Worm (Caenorhabditis elegans): ENCODE data around the gene F53G2.1.

Gene F53G2.1

DNA sequence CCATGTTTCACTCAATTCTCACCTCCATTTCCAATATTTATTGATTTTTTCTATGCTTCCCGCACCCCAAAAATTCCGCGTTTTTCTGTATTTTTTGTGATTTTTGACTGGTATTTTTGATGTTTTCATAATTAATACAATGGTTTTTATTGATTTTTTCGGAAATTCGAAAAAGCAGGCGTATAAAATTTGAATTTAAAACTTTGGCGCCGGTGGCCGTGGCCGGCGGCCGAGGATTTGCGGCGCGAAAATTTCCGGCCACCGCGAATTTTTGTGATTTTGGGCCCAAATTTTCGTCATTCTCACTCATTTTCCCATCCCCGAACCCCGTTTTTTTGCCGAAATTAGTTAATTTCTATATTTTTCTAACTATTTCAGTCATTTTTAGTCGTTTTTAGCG lies 37.5 kb upstream of the F53G2.1 start (continued):
- no peak for TF ChIP-seq sup-37 (GFP tag; optimal IDR thresholded peaks at IDR 0.05)
- TF ChIP-seq jun-1 (tag; optimal IDR thresholded peaks at IDR 0.05) = peak; percentile 18
- peak; percentile 46 for TF ChIP-seq swsn-7 (tag; optimal IDR thresholded peaks at IDR 0.05)
- TF ChIP-seq tlp-1 (tag; optimal IDR thresholded peaks at IDR 0.05) = no peak
- TF ChIP-seq unc-86 (tag; optimal IDR thresholded peaks at IDR 0.05) = peak; percentile 2
- peak; percentile 12 for TF ChIP-seq egl-13 (tag; optimal IDR thresholded peaks at IDR 0.05)
- TF ChIP-seq isw-1 (GFP tag; IDR thresholded peaks at IDR 0.05) = peak; percentile 45
- TF ChIP-seq fkh-8 (tag; optimal IDR thresholded peaks at IDR 0.05) = peak; percentile 34
- peak; percentile 5 for TF ChIP-seq skn-1 (tag; optimal IDR thresholded peaks at IDR 0.05)
- no peak for TF ChIP-seq egl-27 (tag; optimal IDR thresholded peaks at IDR 0.05)
- TF ChIP-seq lin-13 (GFP tag; optimal IDR thresholded peaks at IDR 0.05) = peak; percentile 27
- peak; percentile 43; the same call in 1 of the 2 replicates for TF ChIP-seq mab-9 (GFP tag; IDR thresholded peaks at IDR 0.05)
- TF ChIP-seq nhr-19 (GFP tag; conservative IDR thresholded peaks at IDR 0.05) = peak; percentile 70

DNA sequence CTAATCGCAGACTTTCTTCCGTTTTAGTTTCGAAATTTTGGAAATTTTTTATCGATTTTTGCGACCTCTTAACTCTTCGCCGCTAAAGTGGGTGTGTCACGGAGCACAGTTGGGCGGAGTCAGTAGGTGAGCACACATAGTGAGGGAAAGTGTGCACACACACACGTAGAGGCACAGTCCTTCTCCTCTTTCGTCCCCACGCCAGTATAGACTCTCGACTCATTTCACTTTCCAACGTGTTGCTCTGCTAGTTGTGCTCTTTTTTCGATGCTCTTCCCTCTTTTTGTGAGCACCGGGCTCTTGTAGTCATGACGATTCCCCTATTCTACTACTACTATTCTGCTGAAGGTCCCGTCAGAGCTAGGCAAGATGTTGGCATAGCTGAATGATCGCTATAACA lies 36.0 kb upstream of the F53G2.1 start:
- TF ChIP-seq lin-35 (GFP tag; optimal IDR thresholded peaks at IDR 0.05) (peak in 1 of 2 experiments; percentile 28), sup-37 (GFP tag; optimal IDR thresholded peaks at IDR 0.05) (no peak), elt-2 (tag; optimal IDR thresholded peaks at IDR 0.05) (peak; percentile 20), nhr-47 (tag; optimal IDR thresholded peaks at IDR 0.05) (no peak), ets-5 (GFP tag; IDR thresholded peaks at IDR 0.05) (no peak), egl-13 (tag; optimal IDR thresholded peaks at IDR 0.05) (no peak), efl-1 (optimal IDR thresholded peaks at IDR 0.05) (no peak), efl-1 (GFP tag; optimal IDR thresholded peaks at IDR 0.05 in 1 of 2) (peak in 1 of 2 experiments; percentile 94), lsy-2 (tag; optimal IDR thresholded peaks at IDR 0.05) (peak in 1 of 2 experiments; percentile 7)

DNA sequence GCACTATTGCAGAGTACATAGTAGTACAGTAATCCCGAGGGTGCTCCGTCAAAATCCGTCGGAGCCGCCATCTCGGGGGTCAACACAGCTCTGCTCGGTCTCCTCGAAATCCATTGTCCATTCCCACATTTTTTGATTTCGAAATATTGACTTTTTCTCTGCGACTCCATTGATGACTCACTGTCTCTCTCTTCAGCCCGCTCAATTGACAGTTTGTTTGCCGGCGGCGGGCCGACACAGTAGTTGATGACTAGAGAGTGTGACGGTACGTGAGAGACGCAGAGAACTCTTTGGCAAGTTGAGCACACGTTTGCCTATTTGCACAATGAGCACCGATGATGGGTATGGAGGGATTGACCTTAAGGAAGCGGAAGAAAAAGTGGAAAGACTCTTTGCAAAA lies 33.7 kb upstream of the F53G2.1 start:
- TF ChIP-seq egl-13 (tag; optimal IDR thresholded peaks at IDR 0.05) (no peak), ets-5 (GFP tag; IDR thresholded peaks at IDR 0.05) (no peak), sup-37 (GFP tag; optimal IDR thresholded peaks at IDR 0.05) (peak; percentile 64), xbp-1 (tag; optimal IDR thresholded peaks at IDR 0.05) (no peak), pag-3 (tag; optimal IDR thresholded peaks at IDR 0.05; ENCODE audit: borderline replicate concordance, insufficient read depth) (no peak), ceh-88 (GFP tag; IDR thresholded peaks at IDR 0.05) (no peak), aha-1 (tag; optimal IDR thresholded peaks at IDR 0.05) (no peak), tlp-1 (tag; optimal IDR thresholded peaks at IDR 0.05) (no peak), mep-1 (tag; optimal IDR thresholded peaks at IDR 0.05) (no peak), ces-1 (GFP tag; optimal IDR thresholded peaks at IDR 0.05) (no peak), lir-3 (tag; optimal IDR thresholded peaks at IDR 0.05; ENCODE audit: poor library complexity) (no peak), snu-23 (GFP tag; optimal IDR thresholded peaks at IDR 0.05) (no peak), mab-9 (GFP tag; IDR thresholded peaks at IDR 0.05) (no peak), nhr-28 (tag; optimal IDR thresholded peaks at IDR 0.05) (no peak), zag-1 (tag; optimal IDR thresholded peaks at IDR 0.05) (no peak), skn-1 (tag; optimal IDR thresholded peaks at IDR 0.05) (peak; percentile 17), grh-1 (GFP tag; IDR thresholded peaks at IDR 0.05) (no peak), nhr-11 (tag; optimal IDR thresholded peaks at IDR 0.05) (no peak), hlh-17 (GFP tag; optimal IDR thresholded peaks at IDR 0.05; ENCODE audit: borderline replicate concordance) (no peak), nhr-47 (tag; optimal IDR thresholded peaks at IDR 0.05) (no peak), lin-35 (GFP tag; optimal IDR thresholded peaks at IDR 0.05) (peak in 1 of 2 experiments; percentile 33), mdl-1 (tag; optimal IDR thresholded peaks at IDR 0.05) (no peak), C16A3.4 (tag; optimal IDR thresholded peaks at IDR 0.05) (no peak), elt-2 (tag; optimal IDR thresholded peaks at IDR 0.05) (peak; percentile 50), unc-86 (tag; optimal IDR thresholded peaks at IDR 0.05) (no peak), sptf-1 (tag; optimal IDR thresholded peaks at IDR 0.05) (no peak), nhr-71 (tag; optimal IDR thresholded peaks at IDR 0.05) (peak; percentile 44), nhr-77 (tag; optimal IDR thresholded peaks at IDR 0.05) (peak; percentile 58), unc-98 (GFP tag; IDR thresholded peaks at IDR 0.05) (no peak), ztf-11 (tag; optimal IDR thresholded peaks at IDR 0.05) (no peak), tbx-2 (tag; optimal IDR thresholded peaks at IDR 0.05) (peak; percentile 72), elt-3 (tag; optimal IDR thresholded peaks at IDR 0.05) (no peak), Y116A8C.19 (tag; optimal IDR thresholded peaks at IDR 0.05; ENCODE audit: borderline replicate concordance) (no peak), nhr-84 (tag; optimal IDR thresholded peaks at IDR 0.05) (no peak), ztf-4 (tag; optimal IDR thresholded peaks at IDR 0.05) (no peak), dsc-1 (tag; optimal IDR thresholded peaks at IDR 0.05) (no peak), hlh-4 (tag; optimal IDR thresholded peaks at IDR 0.05) (no peak), nhr-76 (tag; optimal IDR thresholded peaks at IDR 0.05) (no peak)
